Fruit fly (Drosophila melanogaster) whole organism, adult: ENCODE measurements around the gene CG15625.
A peak's percentile ranks its signal among the peaks of the same experiment; 100 is the strongest.

Source experiments
- CG11617 ChIP-seq: fragments of 200-800 bp; sonication (Bioruptor generic); optimal IDR thresholded peaks from 2 replicates; lab custom pipeline; 2017; ENCODE audit warnings: mild to moderate bottlenecking, missing biosample characterization, missing genetic modification reagents, missing genetic modification characterization
- CG12768 ChIP-seq: fragments of 200-800 bp; sonication (Bioruptor generic); optimal IDR thresholded peaks from 2 replicates; lab custom pipeline; 2017; ENCODE audit warnings: missing biosample characterization, missing genetic modification characterization, mild to moderate bottlenecking, moderate library complexity, missing genetic modification reagents
- CG14711 ChIP-seq: fragments of 200-800 bp; sonication (Bioruptor generic); optimal IDR thresholded peaks from 2 replicates; lab custom pipeline; 2018; ENCODE audit warnings: missing biosample characterization, mild to moderate bottlenecking, missing genetic modification characterization, moderate library complexity
- CG1620 ChIP-seq: fragments of 200-800 bp; sonication (Bioruptor generic); optimal IDR thresholded peaks from 2 replicates; lab custom pipeline; 2016; ENCODE audit warnings: missing biosample characterization, missing genetic modification characterization
- CG33017 ChIP-seq: fragments of 200-800 bp; sonication (Bioruptor generic); optimal IDR thresholded peaks from 2 replicates; lab custom pipeline; 2018; ENCODE audit warnings: missing biosample characterization, mild to moderate bottlenecking, missing genetic modification characterization, moderate library complexity
- CG5204 ChIP-seq: fragments of 200-800 bp; sonication (Bioruptor generic); optimal IDR thresholded peaks from 2 replicates; lab custom pipeline; 2016; ENCODE audit warnings: missing biosample characterization, missing genetic modification characterization
- CG7045 ChIP-seq: fragments of 200-800 bp; sonication (Bioruptor generic); optimal IDR thresholded peaks from 2 replicates; lab custom pipeline; 2017; ENCODE audit warnings: missing biosample characterization, mild to moderate bottlenecking, missing genetic modification characterization
- CG7101 ChIP-seq: fragments of 200-800 bp; sonication (Bioruptor generic); optimal IDR thresholded peaks from 2 replicates; lab custom pipeline; 2018; ENCODE audit warnings: missing biosample characterization, mild to moderate bottlenecking, missing genetic modification characterization, moderate library complexity
- Clk ChIP-seq: fragments of 200-800 bp; sonication (Bioruptor generic); optimal IDR thresholded peaks from 2 replicates; lab custom pipeline; 2017; ENCODE audit warnings: missing biosample characterization, missing genetic modification characterization
- Crg-1 ChIP-seq: fragments of 200-800 bp; sonication (Bioruptor generic); optimal IDR thresholded peaks from 2 replicates; lab custom pipeline; 2016; ENCODE audit warnings: missing biosample characterization, missing genetic modification characterization
- Hr96 ChIP-seq: fragments of 200-800 bp; sonication (Bioruptor generic); optimal IDR thresholded peaks from 2 replicates; lab custom pipeline; 2016; ENCODE audit warnings: missing biosample characterization, missing genetic modification characterization
- Mnt ChIP-seq: fragments of 200-800 bp; sonication (Bioruptor generic); optimal IDR thresholded peaks from 2 replicates; lab custom pipeline; 2016; ENCODE audit warnings: missing biosample characterization, mild to moderate bottlenecking, missing genetic modification characterization
- bab1 ChIP-seq: fragments of 200-800 bp; sonication (Bioruptor generic); optimal IDR thresholded peaks from 3 replicates; lab custom pipeline; 2019; ENCODE audit warnings: missing biosample characterization, mild to moderate bottlenecking, missing genetic modification characterization, moderate library complexity
- cic ChIP-seq: fragments of 200-800 bp; sonication (Bioruptor generic); optimal IDR thresholded peaks from 2 replicates; lab custom pipeline; 2017; ENCODE audit warnings: missing biosample characterization, mild to moderate bottlenecking, missing genetic modification characterization, moderate library complexity
- cnc ChIP-seq, 2 experiments: fragments of >200 bp; optimal IDR thresholded peaks; 2 replicates each; lab custom pipeline; 2017
- kay ChIP-seq: fragments of 200-800 bp; sonication (Bioruptor generic); peaks from one replicate; lab custom pipeline; 2016; ENCODE audit warnings: missing biosample characterization, missing genetic modification characterization, borderline replicate concordance
- ovo ChIP-seq: fragments of 200-800 bp; sonication (Bioruptor generic); optimal IDR thresholded peaks from 2 replicates; lab custom pipeline; 2016; ENCODE audit warnings: missing biosample characterization, missing genetic modification characterization
- pad ChIP-seq: fragments of 200-800 bp; sonication (Bioruptor generic); optimal IDR thresholded peaks from 3 replicates; lab custom pipeline; 2017; ENCODE audit warnings: missing biosample characterization, missing genetic modification characterization, mild to moderate bottlenecking, moderate library complexity, missing genetic modification reagents
- tj ChIP-seq: fragments of 200-800 bp; sonication (Bioruptor generic); optimal IDR thresholded peaks from 3 replicates; lab custom pipeline; 2017; ENCODE audit warnings: missing biosample characterization, mild to moderate bottlenecking, missing genetic modification characterization, moderate library complexity
- toe ChIP-seq: fragments of 200-800 bp; sonication (Bioruptor generic); optimal IDR thresholded peaks from 2 replicates; lab custom pipeline; 2016; ENCODE audit warnings: missing biosample characterization, missing genetic modification characterization

The CG15625 gene

DNA sequence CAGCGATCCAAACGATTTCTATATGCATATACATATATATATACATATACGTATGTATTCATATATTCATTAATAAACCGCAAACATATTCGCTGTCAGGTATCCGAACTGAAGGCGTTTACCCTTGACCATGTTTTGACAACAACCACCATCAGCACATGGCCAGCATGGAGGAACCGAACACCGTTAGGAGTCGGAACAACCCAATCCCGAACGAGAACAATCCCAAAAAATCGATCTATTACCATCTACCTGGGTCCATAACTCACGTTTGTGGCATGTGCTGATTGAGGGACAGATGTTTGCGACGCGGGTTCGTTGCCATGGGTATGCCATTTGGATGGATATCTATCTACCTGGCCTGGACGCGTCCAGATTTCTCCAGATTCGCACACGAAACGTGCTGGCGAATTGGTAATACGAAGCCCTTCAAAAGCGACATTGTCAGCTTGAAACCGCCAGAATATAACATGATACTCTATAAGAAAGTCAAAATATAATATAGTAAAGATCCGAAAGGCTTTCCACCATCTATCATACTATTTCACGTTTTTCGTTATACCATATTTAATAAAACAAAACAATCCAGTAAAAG is at the start of gene CG15625:
Gene CG15625, plus strand, starts transcription at position 545 of the 595 bp plus-strand sequence.
- TF ChIP-seq ovo (no peak), tj (GFP tag; lab: Kevin White, UChicago) (peak; percentile 28)

DNA sequence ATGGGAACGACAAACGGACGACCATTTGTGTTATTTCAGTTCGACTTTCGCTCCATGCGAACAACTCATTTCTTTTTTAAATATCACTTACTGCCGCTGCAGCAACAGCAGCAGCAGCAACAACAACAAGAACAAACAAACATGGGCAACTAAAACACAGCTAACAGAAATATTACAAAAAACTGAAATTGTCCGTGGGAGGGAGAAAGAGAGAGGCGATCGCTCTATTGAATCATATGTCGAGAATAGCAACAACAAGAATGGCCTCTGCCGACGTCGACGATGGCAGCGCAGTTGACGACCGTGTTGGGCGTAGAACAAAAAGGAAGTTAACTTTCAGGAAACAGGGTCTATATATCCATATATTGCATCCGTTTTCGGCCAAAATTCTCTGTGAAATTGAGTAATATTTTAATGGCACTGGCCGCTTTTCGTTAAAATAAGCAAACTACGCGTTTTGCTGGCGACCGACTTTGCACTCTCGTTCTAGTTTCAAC is 43.1 kb upstream of the CG15625 start:
- no peak for TF ChIP-seq Crg-1 (GFP tag; lab: Kevin White, UChicago)
- no peak for TF ChIP-seq pad (GFP tag; lab: Kevin White, UChicago)
- TF ChIP-seq CG12768 (GFP tag; lab: Kevin White, UChicago), result peak; percentile 36
- no peak for TF ChIP-seq bab1 (GFP tag; lab: Kevin White, UChicago)

DNA sequence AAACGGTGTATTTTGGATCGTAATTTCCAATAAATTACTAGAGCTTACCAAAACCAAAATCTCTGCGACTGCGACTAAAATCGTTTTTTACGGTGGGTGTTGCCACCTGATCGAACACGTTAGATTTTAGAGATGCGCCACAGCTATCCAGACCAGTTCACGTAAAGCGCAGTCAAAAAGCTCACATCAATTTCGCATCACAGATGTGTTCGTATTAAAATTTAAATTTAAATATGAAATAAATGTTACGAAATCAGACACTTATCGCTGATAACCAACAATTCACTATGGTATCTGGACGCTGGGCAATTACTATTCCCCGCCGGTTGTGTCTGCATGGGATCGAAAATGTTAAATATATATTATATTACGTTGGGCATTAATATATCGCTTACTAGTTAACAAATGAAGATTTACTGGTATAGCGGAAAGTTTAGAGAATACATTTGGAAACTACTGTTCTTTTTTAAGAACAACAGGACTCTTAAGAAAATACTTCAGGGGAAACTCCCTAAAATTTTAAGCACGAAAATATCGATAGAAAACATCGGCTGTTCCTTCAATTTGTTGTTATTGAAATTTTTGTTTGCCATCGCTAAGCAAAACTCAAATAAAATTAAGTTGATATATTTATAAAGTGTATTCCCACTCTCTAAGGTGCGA is 42.5 kb upstream of the CG15625 start, which contains the start of the genes mxt and CG11927:
Gene mxt, minus strand, starts transcription at position 105 of the 663 bp plus-strand sequence.
Gene CG11927, plus strand, starts transcription at position 576 of the 663 bp plus-strand sequence.
- TF ChIP-seq ovo (peak; percentile 42), CG1620 (GFP tag; lab: Kevin White, UChicago) (peak; percentile 53), kay (no peak), Hr96 (GFP tag; lab: Kevin White, UChicago) (no peak), toe (GFP tag; lab: Kevin White, UChicago) (no peak), CG5204 (no peak), Clk (no peak), CG11617 (GFP tag; lab: Kevin White, UChicago) (peak; percentile 47), CG12768 (GFP tag; lab: Kevin White, UChicago) (no peak), pad (GFP tag; lab: Kevin White, UChicago) (peak; percentile 33), CG7101 (tag; lab: Kevin White, UChicago) (peak; percentile 27), CG7045 (GFP tag; lab: Kevin White, UChicago) (no peak), Mnt (GFP tag; lab: Kevin White, UChicago) (peak; percentile 28), CG14711 (tag; lab: Kevin White, UChicago) (peak; percentile 12), Crg-1 (GFP tag; lab: Kevin White, UChicago) (peak; percentile 29), cnc (optimal IDR thresholded peaks at IDR 0.05; lab: Kevin White, UChicago) (no peak), tj (GFP tag; lab: Kevin White, UChicago) (peak; percentile 3), cic (GFP tag; lab: Kevin White, UChicago) (no peak), CG33017 (no peak), bab1 (GFP tag; lab: Kevin White, UChicago) (no peak)

- peak; percentile 80 for TF ChIP-seq CG5204
- no peak for TF ChIP-seq kay
- peak; percentile 93 for TF ChIP-seq Crg-1 (GFP tag; lab: Kevin White, UChicago)
- TF ChIP-seq CG7045 (GFP tag; lab: Kevin White, UChicago), result peak; percentile 93
- TF ChIP-seq tj (GFP tag; lab: Kevin White, UChicago), result peak; percentile 68
- peak; percentile 38 for TF ChIP-seq cic (GFP tag; lab: Kevin White, UChicago)
- TF ChIP-seq CG1620 (GFP tag; lab: Kevin White, UChicago), result peak; percentile 87
- TF ChIP-seq CG12768 (GFP tag; lab: Kevin White, UChicago), result peak; percentile 96
- TF ChIP-seq Clk, result peak; percentile 86
- peak; percentile 97 for TF ChIP-seq CG33017
- peak; percentile 98 for TF ChIP-seq CG7101 (tag; lab: Kevin White, UChicago)
- TF ChIP-seq pad (GFP tag; lab: Kevin White, UChicago), result peak; percentile 87
- peak; percentile 89 for TF ChIP-seq toe (GFP tag; lab: Kevin White, UChicago)
- TF ChIP-seq Hr96 (GFP tag; lab: Kevin White, UChicago), result peak; percentile 72
- TF ChIP-seq CG14711 (tag; lab: Kevin White, UChicago), result peak; percentile 97
- TF ChIP-seq CG11617 (GFP tag; lab: Kevin White, UChicago), result peak; percentile 92
- peak; percentile 72 for TF ChIP-seq ovo
- TF ChIP-seq bab1 (GFP tag; lab: Kevin White, UChicago), result peak; percentile 94
- peak; percentile 81 for TF ChIP-seq Mnt (GFP tag; lab: Kevin White, UChicago)
- TF ChIP-seq cnc (optimal IDR thresholded peaks at IDR 0.05; lab: Kevin White, UChicago), result no peak
Measured at dm6 chr2L:4850356-4850755, 39.4 kb upstream of the CG15625 start, which contains the start of the genes mRpS2 and Mon1. Gene mRpS2, minus strand, starts transcription at chr2L:4850419. Gene Mon1, plus strand, starts transcription at chr2L:4850641.

- no peak for TF ChIP-seq CG11617 (GFP tag; lab: Kevin White, UChicago)
- TF ChIP-seq Crg-1 (GFP tag; lab: Kevin White, UChicago), result no peak
- no peak for TF ChIP-seq cnc (optimal IDR thresholded peaks at IDR 0.05; lab: Kevin White, UChicago)
- TF ChIP-seq kay, result no peak
- TF ChIP-seq Clk, result no peak
- TF ChIP-seq CG1620 (GFP tag; lab: Kevin White, UChicago), result no peak
- TF ChIP-seq Hr96 (GFP tag; lab: Kevin White, UChicago), result no peak
- TF ChIP-seq tj (GFP tag; lab: Kevin White, UChicago), result no peak
- TF ChIP-seq ovo, result no peak
- TF ChIP-seq CG7045 (GFP tag; lab: Kevin White, UChicago), result no peak
- TF ChIP-seq cic (GFP tag; lab: Kevin White, UChicago), result no peak
- no peak for TF ChIP-seq pad (GFP tag; lab: Kevin White, UChicago)
- no peak for TF ChIP-seq CG12768 (GFP tag; lab: Kevin White, UChicago)
- no peak for TF ChIP-seq CG5204
- TF ChIP-seq CG14711 (tag; lab: Kevin White, UChicago), result no peak
- no peak for TF ChIP-seq CG33017
- TF ChIP-seq CG7101 (tag; lab: Kevin White, UChicago), result no peak
- no peak for TF ChIP-seq toe (GFP tag; lab: Kevin White, UChicago)
Measured at dm6 chr2L:4852605-4853102, 37.1 kb upstream of the CG15625 start, which contains the start of gene smog. Gene smog, plus strand, starts transcription at chr2L:4852864.
